Worm (Caenorhabditis elegans): ENCODE results near the gene F35H8.2.

F35H8.2 gene

ce11 chrII:9601679-9602078, 46.4 kb downstream of the F35H8.2 start:
- no peak for TF ChIP-seq ceh-100 (GFP tag; IDR thresholded peaks at IDR 0.05)
- TF ChIP-seq cebp-2 (GFP tag; IDR thresholded peaks at IDR 0.05): no peak
- TF ChIP-seq rpc-1 (optimal IDR thresholded peaks at IDR 0.05): no peak
- TF ChIP-seq rpc-1 (tag; optimal IDR thresholded peaks at IDR 0.05): no peak
- TF ChIP-seq B0261.1 (tag; optimal IDR thresholded peaks at IDR 0.05): no peak
- TF ChIP-seq nfya-1 (tag; optimal IDR thresholded peaks at IDR 0.05; ENCODE audit: borderline replicate concordance, insufficient read depth): no peak
- TF ChIP-seq snpc-3.4 (tag; optimal IDR thresholded peaks at IDR 0.05): no peak
- TF ChIP-seq ztf-28 (GFP tag; IDR thresholded peaks at IDR 0.05): no peak
- TF ChIP-seq unc-62 (GFP tag; optimal IDR thresholded peaks at IDR 0.05): peak; percentile 39
- no peak for TF ChIP-seq hrde-1 (tag; optimal IDR thresholded peaks at IDR 0.05; ENCODE audit: borderline replicate concordance)
- TF ChIP-seq gei-17 (GFP tag; optimal IDR thresholded peaks at IDR 0.05): no peak
- TF ChIP-seq lin-35 (GFP tag; optimal IDR thresholded peaks at IDR 0.05): peak in 1 of 3 experiments; percentile 27
- TF ChIP-seq ZK185.1 (tag; optimal IDR thresholded peaks at IDR 0.05; ENCODE audit: poor library complexity, severe bottlenecking): no peak
- peak; percentile 14 for TF ChIP-seq tbp1 (GFP tag; optimal IDR thresholded peaks at IDR 0.05)
- 0 out of 2 replicates have a peak, but pooled peaks have one; percentile 14 for TF ChIP-seq cebp-1 (GFP tag; IDR thresholded peaks at IDR 0.05)
- TF ChIP-seq cebp-1 (tag; optimal IDR thresholded peaks at IDR 0.05): peak; percentile 47
- no peak for TF ChIP-seq B0336.3 (GFP tag; IDR thresholded peaks at IDR 0.05)
- TF ChIP-seq lin-40 (tag; optimal IDR thresholded peaks at IDR 0.05): no peak
- TF ChIP-seq madf-8 (GFP tag; conservative IDR thresholded peaks at IDR 0.05): no peak
- TF ChIP-seq nhr-179 (tag; optimal IDR thresholded peaks at IDR 0.05): no peak
- no peak for TF ChIP-seq F52B5.7 (tag; optimal IDR thresholded peaks at IDR 0.05)
- no peak for TF ChIP-seq egl-44 (GFP tag; IDR thresholded peaks at IDR 0.05)
- TF ChIP-seq pha-4 (tag; optimal IDR thresholded peaks at IDR 0.05): peak; percentile 29
- TF ChIP-seq let-526 (GFP tag; IDR thresholded peaks at IDR 0.05): no peak
- TF ChIP-seq attf-5 (GFP tag; optimal IDR thresholded peaks at IDR 0.05): peak; percentile 22

ce11 chrII:9602566-9602965, 47.3 kb downstream of the F35H8.2 start:
- no peak for TF ChIP-seq cebp-1 (GFP tag; IDR thresholded peaks at IDR 0.05)
- peak; percentile 31 for TF ChIP-seq cebp-1 (tag; optimal IDR thresholded peaks at IDR 0.05)
- no peak for TF ChIP-seq Y79H2A.3 (GFP tag; conservative IDR thresholded peaks at IDR 0.05)

ce11 chrII:9603419-9603818, 48.1 kb downstream of the F35H8.2 start:
- no peak for TF ChIP-seq efl-1 (GFP tag; optimal IDR thresholded peaks at IDR 0.05)
- peak; percentile 91 for TF ChIP-seq attf-5 (GFP tag; optimal IDR thresholded peaks at IDR 0.05)
- peak; percentile 80 for TF ChIP-seq rcor-1 (GFP tag; IDR thresholded peaks at IDR 0.05)
- peak; percentile 76; the same call in 1 of the 2 replicates for TF ChIP-seq egl-44 (GFP tag; IDR thresholded peaks at IDR 0.05)
- no peak for TF ChIP-seq cebp-2 (GFP tag; IDR thresholded peaks at IDR 0.05)
- TF ChIP-seq aptf-2 (GFP tag; conservative IDR thresholded peaks at IDR 0.05): no peak
- TF ChIP-seq lin-40 (tag; optimal IDR thresholded peaks at IDR 0.05): peak; percentile 94
- no peak for TF ChIP-seq rpc-1 (optimal IDR thresholded peaks at IDR 0.05)
- no peak for TF ChIP-seq rpc-1 (tag; optimal IDR thresholded peaks at IDR 0.05)
- TF ChIP-seq snpc-1.1 (tag; optimal IDR thresholded peaks at IDR 0.05; ENCODE audit: insufficient read depth): no peak
- peak; percentile 23 for TF ChIP-seq die-1 (tag; optimal IDR thresholded peaks at IDR 0.05)
- peak; percentile 47; the same call in 1 of the 2 replicates for TF ChIP-seq attf-3 (GFP tag; conservative IDR thresholded peaks at IDR 0.05)
- no peak for TF ChIP-seq ztf-6 (GFP tag; IDR thresholded peaks at IDR 0.05)
- TF ChIP-seq F33H1.4 (GFP tag; IDR thresholded peaks at IDR 0.05): peak; percentile 20; the same call in 1 of the 2 replicates
- no peak for TF ChIP-seq F49E8.2 (tag; optimal IDR thresholded peaks at IDR 0.05; ENCODE audit: insufficient read depth)
- no peak for TF ChIP-seq rec-8 (tag; optimal IDR thresholded peaks at IDR 0.05)
- no peak for TF ChIP-seq F57A8.1 (GFP tag; optimal IDR thresholded peaks at IDR 0.05)
- peak; percentile 96 for TF ChIP-seq somi-1 (GFP tag; optimal IDR thresholded peaks at IDR 0.05)
- no peak for TF ChIP-seq B0035.1 (tag; optimal IDR thresholded peaks at IDR 0.05)
- no peak for TF ChIP-seq hrde-1 (tag; optimal IDR thresholded peaks at IDR 0.05; ENCODE audit: borderline replicate concordance)
- TF ChIP-seq madf-10 (tag; optimal IDR thresholded peaks at IDR 0.05): peak; percentile 87
- no peak for TF ChIP-seq akir-1 (GFP tag; optimal IDR thresholded peaks at IDR 0.05)
- no peak for TF ChIP-seq B0019.2 (GFP tag; conservative IDR thresholded peaks at IDR 0.05)
- TF ChIP-seq nfya-1 (tag; optimal IDR thresholded peaks at IDR 0.05; ENCODE audit: borderline replicate concordance, insufficient read depth): no peak
- peak; percentile 89 for TF ChIP-seq B0336.3 (GFP tag; IDR thresholded peaks at IDR 0.05)
- peak; percentile 79 for TF ChIP-seq ztf-3 (GFP tag; optimal IDR thresholded peaks at IDR 0.05)
- no peak for TF ChIP-seq Y79H2A.3 (GFP tag; conservative IDR thresholded peaks at IDR 0.05)

Data from whole organism, young adult.